Worm (Caenorhabditis elegans) whole organism, L2 larva: ENCODE results near the gene ilys-1.
A peak's percentile ranks its signal among the peaks of the same experiment; 100 is the strongest.

Source experiments
- C34F6.9 ChIP-seq: fragments of 150-350 bp; optimal IDR thresholded peaks from 2 replicates; lab custom pipeline; 2014; ENCODE audit warnings: missing biosample characterization, missing genetic modification characterization
- F13H6.1 ChIP-seq: sonication (generic microtip); optimal IDR thresholded peaks from 2 replicates; lab custom pipeline; 2016; ENCODE audit warnings: missing genetic modification characterization, missing compliant biosample characterization
- R02D3.7 ChIP-seq: fragments of 150-350 bp; optimal IDR thresholded peaks from 2 replicates; lab custom pipeline; 2014; ENCODE audit warnings: missing biosample characterization, missing genetic modification characterization
- Y55F3AM.14 ChIP-seq: fragments of 200-800 bp; sonication (Bioruptor generic); optimal IDR thresholded peaks from 2 replicates; lab custom pipeline; 2018; ENCODE audit warnings: mild to moderate bottlenecking, missing genetic modification characterization, missing compliant biosample characterization
- ZK546.5 ChIP-seq: sonication (generic microtip); optimal IDR thresholded peaks from 2 replicates; lab custom pipeline; 2017; ENCODE audit warnings: missing biosample characterization, missing genetic modification characterization
- alr-1 ChIP-seq: fragments of 150-350 bp; optimal IDR thresholded peaks from 2 replicates; lab custom pipeline; 2014; ENCODE audit warnings: missing biosample characterization, missing genetic modification characterization
- aly-2 ChIP-seq: fragments of 150-350 bp; optimal IDR thresholded peaks from 2 replicates; lab custom pipeline; 2014; ENCODE audit warnings: missing biosample characterization, missing genetic modification characterization
- blmp-1 ChIP-seq: sonication (generic microtip); optimal IDR thresholded peaks from 2 replicates; lab custom pipeline; 2017; ENCODE audit warnings: missing genetic modification characterization, mild to moderate bottlenecking, missing compliant biosample characterization, antibody characterized with exemption, moderate library complexity; ENCODE audit not compliant: insufficient read depth
- ceh-16 ChIP-seq: fragments of 150-350 bp; optimal IDR thresholded peaks from 2 replicates; lab custom pipeline; 2014; ENCODE audit warnings: missing biosample characterization, missing genetic modification characterization
- dmd-4 ChIP-seq: sonication (generic microtip); optimal IDR thresholded peaks from 2 replicates; lab custom pipeline; 2017; ENCODE audit warnings: missing biosample characterization, missing genetic modification characterization
- egl-27 ChIP-seq: sonication (generic microtip); optimal IDR thresholded peaks from 3 replicates; lab custom pipeline; 2017; ENCODE audit warnings: missing biosample characterization, missing genetic modification reagents, missing genetic modification characterization
- elt-1 ChIP-seq: fragments of 150-350 bp; optimal IDR thresholded peaks from 2 replicates; lab custom pipeline; 2014; ENCODE audit warnings: missing biosample characterization, missing genetic modification characterization
- elt-3 ChIP-seq: sonication (generic microtip); optimal IDR thresholded peaks from 2 replicates; lab custom pipeline; 2017; ENCODE audit warnings: missing biosample characterization, missing genetic modification characterization
- fos-1 ChIP-seq: fragments of 150-350 bp; optimal IDR thresholded peaks from 2 replicates; lab custom pipeline; 2014; ENCODE audit warnings: missing biosample characterization, missing genetic modification characterization
- gmeb-1 ChIP-seq: fragments of 150-350 bp; optimal IDR thresholded peaks from 2 replicates; lab custom pipeline; 2014; ENCODE audit warnings: missing biosample characterization, missing genetic modification characterization
- lin-11 ChIP-seq: fragments of 150-350 bp; sonication (generic microtip); optimal IDR thresholded peaks from 2 replicates; lab custom pipeline; 2014; ENCODE audit warnings: missing biosample characterization, missing genetic modification characterization, inconsistent platforms, mixed read lengths
- lin-39 ChIP-seq: fragments of 150-350 bp; optimal IDR thresholded peaks from 2 replicates; lab custom pipeline; 2014; ENCODE audit warnings: missing biosample characterization, missing genetic modification reagents, missing genetic modification characterization
- lsy-2 ChIP-seq, 2 experiments: fragments of 150-350 bp in 1 of 2; sonication (generic microtip) in 1 of 2; optimal IDR thresholded peaks; 2 replicates each; lab custom pipeline; 2014 to 2017; ENCODE audit warnings: missing biosample characterization in 2 of 2, missing genetic modification characterization in 2 of 2
- mab-5 ChIP-seq: fragments of 150-350 bp; optimal IDR thresholded peaks from 2 replicates; lab custom pipeline; 2014; ENCODE audit warnings: missing biosample characterization, missing genetic modification characterization
- mbf-1 ChIP-seq: sonication (generic microtip); optimal IDR thresholded peaks from 2 replicates; lab custom pipeline; 2017; ENCODE audit warnings: missing biosample characterization, missing genetic modification characterization
- mdl-1 ChIP-seq, 2 experiments: fragments of 150-350 bp in 1 of 2; sonication (generic microtip) in 1 of 2; optimal IDR thresholded peaks; 2 replicates each; lab custom pipeline; 2017; ENCODE audit warnings: missing biosample characterization in 2 of 2, missing genetic modification characterization in 2 of 2
- nhr-21 ChIP-seq: fragments of 150-350 bp; optimal IDR thresholded peaks from 2 replicates; lab custom pipeline; 2014; ENCODE audit warnings: missing biosample characterization, missing genetic modification characterization
- nhr-23 ChIP-seq: fragments of 150-350 bp; optimal IDR thresholded peaks from 2 replicates; lab custom pipeline; 2014; ENCODE audit warnings: missing biosample characterization, missing genetic modification reagents, missing genetic modification characterization
- nhr-237 ChIP-seq: fragments of 150-350 bp; optimal IDR thresholded peaks from 2 replicates; lab custom pipeline; 2014; ENCODE audit warnings: missing biosample characterization, missing genetic modification characterization
- nhr-25 ChIP-seq: fragments of 150-350 bp; sonication (generic microtip); optimal IDR thresholded peaks from 3 replicates; lab custom pipeline; 2014; ENCODE audit warnings: missing biosample characterization, missing genetic modification characterization
- nhr-77 ChIP-seq: fragments of 150-350 bp; optimal IDR thresholded peaks from 2 replicates; lab custom pipeline; 2014; ENCODE audit warnings: missing biosample characterization, missing genetic modification characterization
- peb-1 ChIP-seq: fragments of 150-350 bp; optimal IDR thresholded peaks from 2 replicates; lab custom pipeline; 2014; ENCODE audit warnings: missing biosample characterization, missing genetic modification characterization
- sem-4 ChIP-seq: fragments of 150-350 bp; optimal IDR thresholded peaks from 2 replicates; lab custom pipeline; 2014; ENCODE audit warnings: missing biosample characterization, missing genetic modification reagents, missing genetic modification characterization
- sma-3 ChIP-seq: sonication (generic microtip); optimal IDR thresholded peaks from 2 replicates; lab custom pipeline; 2016; ENCODE audit warnings: missing genetic modification reagents, missing genetic modification characterization, missing compliant biosample characterization
- sma-9 ChIP-seq, 2 experiments: fragments of 150-350 bp in 1 of 2; sonication (generic microtip) in 1 of 2; optimal IDR thresholded peaks; 2 replicates each; lab custom pipeline; 2014 to 2016; ENCODE audit warnings: missing genetic modification characterization in 2 of 2, mild to moderate bottlenecking in 1 of 2, missing biosample characterization in 1 of 2, missing compliant biosample characterization in 1 of 2, missing genetic modification reagents in 1 of 2, moderate library complexity in 1 of 2
- snpc-4 ChIP-seq: fragments of 150-350 bp; optimal IDR thresholded peaks from 2 replicates; lab custom pipeline; 2014; ENCODE audit warnings: missing biosample characterization, missing genetic modification characterization
- unc-55 ChIP-seq: fragments of 150-350 bp; sonication (generic microtip); optimal IDR thresholded peaks from 3 replicates; lab custom pipeline; 2014; ENCODE audit warnings: missing biosample characterization, missing genetic modification reagents, missing genetic modification characterization
- unc-62 ChIP-seq: fragments of 150-350 bp; optimal IDR thresholded peaks from 2 replicates; lab custom pipeline; 2014; ENCODE audit warnings: missing biosample characterization, missing genetic modification reagents, missing genetic modification characterization
- zag-1 ChIP-seq: fragments of 150-350 bp; optimal IDR thresholded peaks from 2 replicates; lab custom pipeline; 2014; ENCODE audit warnings: missing biosample characterization, missing genetic modification characterization
- ztf-11 ChIP-seq: sonication (generic microtip); optimal IDR thresholded peaks from 2 replicates; lab custom pipeline; 2017; ENCODE audit warnings: missing biosample characterization, missing genetic modification characterization

ilys-1 gene

DNA sequence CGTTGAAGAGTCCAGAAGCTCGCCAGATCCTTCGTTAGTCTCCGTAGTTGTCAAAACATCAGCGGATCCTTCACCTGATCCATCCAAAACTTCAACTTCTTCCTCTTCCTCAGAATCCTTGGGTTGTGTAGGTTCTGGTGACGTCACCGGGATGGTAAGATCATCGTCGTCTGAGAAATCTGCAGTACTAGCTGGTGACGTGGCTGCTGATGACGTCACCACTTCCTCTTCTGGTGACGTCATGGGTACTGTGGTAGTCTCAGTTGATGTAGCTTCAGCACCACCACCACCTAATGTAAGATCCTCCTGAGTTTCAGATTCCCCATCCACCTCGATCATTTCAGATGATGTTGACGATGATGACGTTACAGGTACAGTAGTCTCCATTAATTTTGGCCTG lies 8.8 kb upstream of the ilys-1 start:
- TF ChIP-seq dmd-4 (tag; lab: Kevin White, UChicago) (no peak), nhr-77 (no peak), zag-1 (tag; lab: Kevin White, UChicago) (no peak), sma-9 (GFP tag; optimal IDR thresholded peaks at IDR 0.05; lab: Kevin White, UChicago) (no peak), sma-9 (tag; optimal IDR thresholded peaks at IDR 0.05; lab: Kevin White, UChicago) (no peak)

DNA sequence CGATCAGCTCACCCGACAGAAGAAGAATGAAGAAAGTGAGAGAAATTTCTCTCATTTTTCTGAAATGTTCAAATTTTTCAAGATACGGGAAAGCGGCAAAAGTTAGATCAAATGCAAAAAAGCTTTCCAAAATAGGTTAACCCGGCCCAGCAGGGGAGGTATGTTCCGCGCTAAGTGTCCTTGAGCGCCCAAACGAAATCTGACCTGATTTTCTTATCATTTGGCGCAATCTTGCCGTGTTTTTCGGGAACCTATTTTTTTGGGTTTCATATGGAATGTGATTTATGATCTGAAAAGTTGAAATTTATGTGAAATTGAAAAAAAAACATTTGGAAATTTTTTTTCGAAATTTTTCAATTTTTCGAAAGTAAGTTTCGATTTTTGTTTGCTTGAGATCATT lies 6.9 kb upstream of the ilys-1 start, which contains the start of gene cdh-10:
cdh-10 (minus strand) TSS at position 59 of the 400 bp plus-strand sequence.
- no peak for TF ChIP-seq blmp-1 (tag; lab: Kevin White, UChicago)
- TF ChIP-seq nhr-25 (tag; lab: Kevin White, UChicago), result no peak
- no peak for TF ChIP-seq mbf-1
- no peak for TF ChIP-seq aly-2
- TF ChIP-seq ZK546.5, result no peak
- TF ChIP-seq dmd-4 (tag; lab: Kevin White, UChicago), result no peak
- TF ChIP-seq, all 48 proteins: peak for 0

DNA sequence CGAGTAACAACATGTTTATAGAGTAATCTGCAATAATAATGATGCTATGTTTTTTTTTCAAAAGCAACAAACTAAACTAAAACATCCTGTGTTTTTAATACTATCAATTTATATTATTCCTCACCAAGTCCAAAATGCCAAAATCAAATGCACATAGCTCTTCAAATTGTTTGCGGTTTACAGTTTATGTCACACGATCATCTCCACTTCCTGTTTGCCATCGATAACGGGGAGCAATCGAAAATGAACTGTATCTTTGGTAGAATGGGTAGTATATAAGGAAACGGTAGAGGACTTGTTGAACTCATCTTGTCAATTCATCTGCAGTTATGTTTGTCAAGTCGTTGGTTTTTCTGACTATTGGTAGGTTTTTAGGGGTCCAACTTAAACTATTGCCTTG lies 6.1 kb upstream of the ilys-1 start, which contains the start of gene ilys-3:
ilys-3 (plus strand) TSS at position 301 of the 400 bp plus-strand sequence.
- TF ChIP-seq unc-55, result no peak
- TF ChIP-seq, all 48 proteins: peak for 0

DNA sequence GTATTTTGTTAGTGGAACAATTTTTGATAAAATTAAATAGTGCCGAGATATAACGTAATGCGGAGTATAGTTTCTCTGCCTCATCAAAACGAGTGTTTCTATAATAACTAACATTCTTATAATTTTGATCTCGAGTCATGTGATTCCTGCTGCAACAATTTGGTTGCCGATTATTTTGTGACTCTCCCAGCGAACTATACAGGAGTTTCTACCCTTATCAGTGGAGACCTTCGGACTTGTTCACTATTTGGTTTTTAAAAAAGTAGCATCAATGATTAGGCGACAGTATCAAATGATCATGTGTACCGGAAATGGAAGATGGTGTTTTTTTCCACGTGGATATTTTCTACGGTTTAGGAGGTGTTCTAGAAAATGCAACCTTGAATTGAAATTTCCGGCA lies 4.0 kb upstream of the ilys-1 start:
- TF ChIP-seq fos-1 (tag; lab: Kevin White, UChicago) (peak; percentile 19), sma-9 (GFP tag; optimal IDR thresholded peaks at IDR 0.05; lab: Kevin White, UChicago) (peak; percentile 31), sma-9 (tag; optimal IDR thresholded peaks at IDR 0.05; lab: Kevin White, UChicago) (no peak), F13H6.1 (tag; lab: Kevin White, UChicago) (no peak), gmeb-1 (tag; lab: Kevin White, UChicago) (peak; percentile 14), ceh-16 (tag; lab: Kevin White, UChicago) (no peak), Y55F3AM.14 (GFP tag; lab: Kevin White, UChicago) (no peak), snpc-4 (no peak)

DNA sequence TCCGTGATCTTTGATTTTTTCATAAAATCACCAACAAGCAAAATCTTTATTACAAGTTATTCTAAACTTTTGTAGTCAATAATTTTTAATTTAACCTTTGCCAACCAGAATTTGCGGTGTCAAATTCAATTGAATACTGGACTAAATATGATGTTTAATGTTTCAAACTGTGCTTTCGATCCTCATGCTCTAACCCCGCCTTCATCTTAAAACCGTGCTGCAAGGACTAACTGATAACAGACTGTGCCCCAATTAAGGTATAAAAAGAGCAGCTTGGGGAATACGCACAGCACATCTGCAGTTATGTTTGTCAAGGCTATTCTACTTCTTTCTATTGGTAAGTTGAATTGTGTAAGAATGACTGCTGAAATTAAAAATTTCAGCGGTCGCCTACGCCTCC lies 2.8 kb upstream of the ilys-1 start, which contains the start of gene ilys-2:
ilys-2 (plus strand) TSS at position 301 of the 400 bp plus-strand sequence.
- TF ChIP-seq aly-2 (no peak), nhr-237 (no peak), sma-3 (GFP tag; lab: Kevin White, UChicago) (no peak), peb-1 (tag; lab: Kevin White, UChicago) (no peak), Y55F3AM.14 (GFP tag; lab: Kevin White, UChicago) (no peak), fos-1 (tag; lab: Kevin White, UChicago) (no peak), nhr-77 (no peak), zag-1 (tag; lab: Kevin White, UChicago) (no peak), unc-62 (GFP tag; lab: Kevin White, UChicago) (no peak), elt-1 (tag; lab: Kevin White, UChicago) (no peak), nhr-23 (no peak), nhr-21 (no peak), alr-1 (tag; lab: Kevin White, UChicago) (no peak), elt-3 (no peak), ZK546.5 (no peak), C34F6.9 (tag; lab: Kevin White, UChicago) (no peak), mdl-1 (tag; optimal IDR thresholded peaks at IDR 0.05; lab: Kevin White, UChicago) (no peak)

DNA sequence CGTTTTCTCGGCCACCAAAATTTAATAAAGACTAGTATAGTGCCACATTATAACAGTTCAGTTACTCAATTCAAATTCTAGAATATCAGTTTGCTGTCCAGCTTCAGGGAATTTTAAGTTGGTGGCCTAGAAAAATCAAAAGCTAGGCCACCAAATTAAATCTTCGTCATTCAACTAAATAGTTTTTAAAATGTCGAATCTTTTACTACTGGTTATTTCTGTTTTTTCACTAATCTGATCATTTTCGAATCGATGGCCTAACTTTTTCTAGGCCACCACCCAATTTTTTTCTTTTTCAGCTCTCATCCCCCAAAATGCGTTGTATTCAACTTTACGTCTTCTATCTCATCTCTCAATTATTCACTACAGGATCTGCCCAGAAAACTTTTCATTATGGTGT lies 6.2 kb downstream of the ilys-1 start, which contains the start of gene grd-16:
grd-16 (plus strand) TSS at position 301 of the 400 bp plus-strand sequence.
- no peak for TF ChIP-seq lsy-2 (tag; optimal IDR thresholded peaks at IDR 0.05; lab: Kevin White, UChicago)
- no peak for TF ChIP-seq ZK546.5
- TF ChIP-seq nhr-23, result no peak
- no peak for TF ChIP-seq unc-62 (GFP tag; lab: Kevin White, UChicago)
- TF ChIP-seq peb-1 (tag; lab: Kevin White, UChicago), result no peak
- no peak for TF ChIP-seq elt-3
- TF ChIP-seq unc-55, result no peak
- no peak for TF ChIP-seq ztf-11 (tag; lab: Kevin White, UChicago)

DNA sequence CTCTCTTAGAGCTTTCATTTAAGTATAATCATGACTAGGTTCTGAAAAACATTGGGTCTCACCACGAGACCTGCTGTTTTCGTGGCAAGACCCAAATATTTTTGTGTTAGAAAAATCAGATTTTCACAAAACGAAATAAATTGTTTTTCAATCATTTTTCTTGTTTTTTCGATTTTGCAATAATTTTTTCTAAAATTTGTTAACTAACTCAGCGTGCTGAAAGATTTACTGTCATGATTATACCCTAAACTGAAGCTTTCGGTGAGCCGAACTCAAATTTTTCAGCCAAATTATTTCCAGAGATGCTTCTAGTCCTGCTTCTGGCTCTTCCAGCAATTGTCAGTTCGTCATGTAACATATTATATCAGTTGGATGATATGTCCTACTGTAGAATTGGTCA lies 11.7 kb downstream of the ilys-1 start, which contains the start of gene Y69A2AL.2:
Y69A2AL.2 (plus strand) TSS at position 301 of the 400 bp plus-strand sequence.
- TF ChIP-seq zag-1 (tag; lab: Kevin White, UChicago) (no peak), unc-55 (no peak), ZK546.5 (no peak), elt-3 (no peak), ztf-11 (tag; lab: Kevin White, UChicago) (no peak), sem-4 (no peak), nhr-25 (tag; lab: Kevin White, UChicago) (no peak), nhr-23 (no peak), lin-11 (tag; lab: Kevin White, UChicago) (no peak), lin-39 (tag; lab: Kevin White, UChicago) (no peak), mab-5 (tag; lab: Kevin White, UChicago) (no peak), blmp-1 (tag; lab: Kevin White, UChicago) (no peak), fos-1 (tag; lab: Kevin White, UChicago) (no peak), ceh-16 (tag; lab: Kevin White, UChicago) (no peak), R02D3.7 (tag; lab: Kevin White, UChicago) (no peak), mdl-1 (tag; optimal IDR thresholded peaks at IDR 0.05; lab: Kevin White, UChicago) (no peak), egl-27 (no peak), alr-1 (tag; lab: Kevin White, UChicago) (no peak), mbf-1 (no peak)
